Worm (Caenorhabditis elegans) whole organism, L4 larva: Measurements from ENCODE around the gene flp-12.

Experiments
- T26A8.4 ChIP-seq: fragments of 200-800 bp; sonication (Bioruptor generic); IDR thresholded peaks from 2 replicates; pipeline ENCODE4 v1.3.6; 2022; ENCODE audit warnings: missing genetic modification characterization, missing compliant biosample characterization
- Y105C5A.15 ChIP-seq: fragments of 200-800 bp; sonication (Bioruptor generic); IDR thresholded peaks from 2 replicates; pipeline ENCODE4 v1.3.6; 2022; ENCODE audit warnings: missing genetic modification characterization, missing compliant biosample characterization
- Y48G9A.11 ChIP-seq: fragments of 200-800 bp; sonication (Bioruptor generic); IDR thresholded peaks from 2 replicates; pipeline ENCODE4 v1.3.6; 2022; ENCODE audit warnings: missing genetic modification reagents, missing genetic modification characterization, missing compliant biosample characterization
- Y75B8A.6 ChIP-seq: fragments of 200-800 bp; sonication (Bioruptor generic); IDR thresholded peaks from 2 replicates; pipeline ENCODE4 v1.3.6; 2022; ENCODE audit warnings: missing genetic modification reagents, missing genetic modification characterization, missing compliant biosample characterization
- aha-1 ChIP-seq: fragments of 150-350 bp; peaks from one replicate; lab custom pipeline; 2014; ENCODE audit warnings: missing biosample characterization, missing genetic modification characterization
- ceh-28 ChIP-seq: fragments of 150-350 bp; optimal IDR thresholded peaks from 2 replicates; lab custom pipeline; 2014; ENCODE audit warnings: missing biosample characterization, missing genetic modification reagents, missing genetic modification characterization
- ceh-82 ChIP-seq: sonication (generic microtip); optimal IDR thresholded peaks from 2 replicates; lab custom pipeline; 2017; ENCODE audit warnings: missing biosample characterization, missing genetic modification characterization
- ces-1 ChIP-seq: fragments of 150-350 bp; sonication (generic microtip); optimal IDR thresholded peaks from 4 replicates; lab custom pipeline; 2014; ENCODE audit warnings: missing biosample characterization, missing genetic modification reagents, missing genetic modification characterization
- daf-16 ChIP-seq, 3 experiments: sonication (generic microtip); optimal IDR thresholded peaks; 2 replicates each; lab custom pipeline; 2016 to 2017; ENCODE audit warnings: missing genetic modification characterization in 3 of 3, missing genetic modification reagents in 3 of 3, mild to moderate bottlenecking in 2 of 3, missing compliant biosample characterization in 2 of 3, missing biosample characterization in 1 of 3, moderate library complexity in 1 of 3
- dmd-8 ChIP-seq: fragments of 200-800 bp; sonication (Bioruptor generic); IDR thresholded peaks from 2 replicates; pipeline ENCODE4 v1.3.6; 2022; ENCODE audit warnings: missing genetic modification characterization, missing compliant biosample characterization
- dpl-1 ChIP-seq: fragments of 150-350 bp; optimal IDR thresholded peaks from 2 replicates; lab custom pipeline; 2014; ENCODE audit warnings: missing biosample characterization, missing genetic modification reagents, missing genetic modification characterization
- duxl-1 ChIP-seq: sonication (generic microtip); optimal IDR thresholded peaks from 2 replicates; lab custom pipeline; 2016; ENCODE audit warnings: mild to moderate bottlenecking, missing genetic modification characterization, moderate library complexity, missing compliant biosample characterization; ENCODE audit not compliant: poor library complexity
- dve-1 ChIP-seq: sonication (generic microtip); optimal IDR thresholded peaks from 2 replicates; lab custom pipeline; 2017; ENCODE audit warnings: antibody characterized with exemption, mild to moderate bottlenecking, missing genetic modification characterization, missing compliant biosample characterization; ENCODE audit not compliant: insufficient read depth
- egl-43 ChIP-seq: fragments of 200-800 bp; sonication (Bioruptor generic); IDR thresholded peaks from 2 replicates; pipeline ENCODE4 v1.3.6; 2022; ENCODE audit warnings: missing genetic modification reagents, missing genetic modification characterization, missing compliant biosample characterization
- fkh-10 ChIP-seq: fragments of 150-350 bp; optimal IDR thresholded peaks from 2 replicates; lab custom pipeline; 2014; ENCODE audit warnings: missing biosample characterization, missing genetic modification reagents, missing genetic modification characterization
- hlh-11 ChIP-seq: fragments of 200-800 bp; sonication (Bioruptor generic); optimal IDR thresholded peaks from 2 replicates; lab custom pipeline; 2018; ENCODE audit warnings: mild to moderate bottlenecking, missing genetic modification characterization, missing compliant biosample characterization
- hlh-30 ChIP-seq: sonication (generic microtip); optimal IDR thresholded peaks from 2 replicates; lab custom pipeline; 2017; ENCODE audit warnings: antibody characterized with exemption, mild to moderate bottlenecking, missing genetic modification characterization, missing compliant biosample characterization; ENCODE audit not compliant: insufficient read depth
- hmg-1.1 ChIP-seq: fragments of 200-800 bp; sonication (Bioruptor generic); IDR thresholded peaks from 2 replicates; pipeline ENCODE4 v1.3.6; 2022; ENCODE audit warnings: missing genetic modification reagents, missing genetic modification characterization, missing compliant biosample characterization
- lin-13 ChIP-seq: fragments of 150-350 bp; optimal IDR thresholded peaks from 2 replicates; lab custom pipeline; 2014; ENCODE audit warnings: missing biosample characterization, missing genetic modification reagents, missing genetic modification characterization
- lin-38 ChIP-seq: fragments of 200-800 bp; sonication (Bioruptor generic); IDR thresholded peaks from 2 replicates; pipeline ENCODE4 v1.3.6; 2022; ENCODE audit warnings: missing genetic modification reagents, missing genetic modification characterization, missing compliant biosample characterization
- madf-5 ChIP-seq, 2 experiments: fragments of 200-800 bp; sonication (Bioruptor generic); IDR thresholded peaks; 2 replicates each; pipeline ENCODE4 v1.3.6; 2022; ENCODE audit warnings: missing compliant biosample characterization in 2 of 2, missing genetic modification characterization in 2 of 2
- madf-9 ChIP-seq: fragments of 200-800 bp; sonication (Bioruptor generic); conservative IDR thresholded peaks from 2 replicates; pipeline ENCODE4 v1.3.6; 2022; ENCODE audit warnings: missing genetic modification reagents, missing genetic modification characterization, missing compliant biosample characterization
- mdl-1 ChIP-seq, 2 experiments: fragments of 150-350 bp in 1 of 2; sonication (generic microtip) in 1 of 2; optimal IDR thresholded peaks; 2 replicates each; lab custom pipeline; 2014 to 2017; ENCODE audit warnings: missing biosample characterization in 2 of 2, missing genetic modification characterization in 2 of 2
- mdt-29 ChIP-seq: fragments of 200-800 bp; sonication (Bioruptor generic); IDR thresholded peaks from 2 replicates; pipeline ENCODE4 v1.3.6; 2022; ENCODE audit warnings: missing genetic modification reagents, missing genetic modification characterization, missing compliant biosample characterization
- mxl-2 ChIP-seq: fragments of 200-800 bp; sonication (Bioruptor generic); conservative IDR thresholded peaks from 2 replicates; pipeline ENCODE4 v1.3.6; 2022; ENCODE audit warnings: missing genetic modification reagents, missing genetic modification characterization, missing compliant biosample characterization
- mxl-3 ChIP-seq: fragments of 200-800 bp; sonication (Bioruptor generic); optimal IDR thresholded peaks from 2 replicates; lab custom pipeline; 2018; ENCODE audit warnings: mild to moderate bottlenecking, missing genetic modification characterization, missing compliant biosample characterization
- nhr-10 ChIP-seq: fragments of 150-350 bp; optimal IDR thresholded peaks from 2 replicates; lab custom pipeline; 2014; ENCODE audit warnings: missing biosample characterization, missing genetic modification characterization
- nhr-48 ChIP-seq: sonication (generic microtip); optimal IDR thresholded peaks from 2 replicates; lab custom pipeline; 2016; ENCODE audit warnings: mild to moderate bottlenecking, missing genetic modification characterization, missing compliant biosample characterization
- nhr-76 ChIP-seq: fragments of 150-350 bp; optimal IDR thresholded peaks from 2 replicates; lab custom pipeline; 2014; ENCODE audit warnings: missing biosample characterization, missing genetic modification characterization
- php-3 ChIP-seq: fragments of 200-800 bp; sonication (Bioruptor generic); IDR thresholded peaks from 2 replicates; pipeline ENCODE4 v1.3.6; 2022; ENCODE audit warnings: missing genetic modification reagents, missing genetic modification characterization, missing compliant biosample characterization
- set-16 ChIP-seq: fragments of 200-800 bp; sonication (Bioruptor generic); IDR thresholded peaks from 2 replicates; pipeline ENCODE4 v1.3.6; 2022; ENCODE audit warnings: missing genetic modification reagents, missing genetic modification characterization, missing compliant biosample characterization
- snpc-1.2 ChIP-seq: fragments of 200-800 bp; sonication (Bioruptor generic); IDR thresholded peaks from 2 replicates; pipeline ENCODE4 v1.3.6; 2022; ENCODE audit warnings: missing genetic modification reagents, missing genetic modification characterization, missing compliant biosample characterization
- snpc-4 ChIP-seq: fragments of 150-350 bp; optimal IDR thresholded peaks from 2 replicates; lab custom pipeline; 2014; ENCODE audit warnings: missing biosample characterization, missing genetic modification characterization
- spr-1 ChIP-seq: sonication (generic microtip); optimal IDR thresholded peaks from 2 replicates; lab custom pipeline; 2016; ENCODE audit warnings: mild to moderate bottlenecking, missing genetic modification characterization, missing compliant biosample characterization
- unc-62 ChIP-seq, 3 experiments: fragments of 150-350 bp in 1 of 3; sonication (generic microtip); optimal IDR thresholded peaks in 2 of 3; peaks in 1 of 3; 1 replicate in 1 of 3; 2 replicates in 2 of 3; lab custom pipeline; 2014 to 2017; ENCODE audit warnings: missing biosample characterization in 3 of 3, missing genetic modification characterization in 3 of 3, missing genetic modification reagents in 3 of 3, missing genotype in 1 of 3
- ztf-11 ChIP-seq: fragments of 150-350 bp; optimal IDR thresholded peaks from 2 replicates; lab custom pipeline; 2014; ENCODE audit warnings: missing biosample characterization, missing genetic modification characterization

The flp-12 gene

DNA sequence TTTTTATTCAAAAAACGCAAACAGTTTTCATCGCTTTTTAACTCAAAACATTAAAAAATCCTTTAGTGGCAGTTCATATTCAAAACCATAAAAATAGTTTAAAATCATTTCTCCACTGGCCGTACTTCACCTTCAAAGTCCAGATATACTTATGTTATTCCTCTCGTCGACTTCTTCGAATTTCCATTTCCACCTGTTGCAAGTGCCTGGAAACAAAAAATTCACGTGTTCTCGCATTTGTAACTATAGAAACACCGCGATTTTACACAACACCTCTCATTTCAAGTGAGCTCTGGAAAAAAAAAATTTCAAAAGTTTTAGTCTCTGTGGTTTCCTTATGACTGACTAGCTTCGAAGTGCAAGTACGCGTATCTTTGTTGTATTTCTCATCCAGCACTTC, 32.9 kb upstream of the flp-12 start (continued):
- TF ChIP-seq lin-38 = no peak

DNA sequence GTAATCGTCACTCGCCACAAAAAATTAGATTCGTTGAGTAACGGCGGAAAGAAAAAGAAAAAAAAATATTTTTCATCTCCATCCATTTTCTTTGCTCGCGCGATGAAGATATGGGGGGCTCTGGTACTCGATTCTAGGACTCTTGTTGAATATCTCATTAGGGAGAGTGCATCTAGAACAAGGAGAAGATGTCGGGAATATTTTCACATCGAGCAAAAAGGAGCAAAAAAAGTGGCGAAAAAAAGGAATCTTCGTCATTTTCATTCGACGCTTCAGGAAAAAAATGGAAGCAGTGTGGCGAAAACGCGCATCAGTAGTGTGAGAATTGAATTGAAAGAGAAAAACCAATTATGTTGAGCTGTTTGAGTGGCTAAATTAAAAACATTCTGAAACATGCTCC, 31.6 kb upstream of the flp-12 start:
- no peak for TF ChIP-seq mdl-1 (tag; optimal IDR thresholded peaks at IDR 0.05; lab: Kevin White, UChicago)
- no peak for TF ChIP-seq unc-62 (GFP tag; optimal IDR thresholded peaks at IDR 0.05 in 1 of 2; lab: Kevin White, UChicago)
- no peak for TF ChIP-seq unc-62 (tag; optimal IDR thresholded peaks at IDR 0.05; lab: Kevin White, UChicago)
- peak; percentile 71 for TF ChIP-seq ces-1
- no peak for TF ChIP-seq php-3 (GFP tag; lab: Robert Waterston, UW)
- TF ChIP-seq nhr-10 (tag; lab: Kevin White, UChicago) = no peak
- TF ChIP-seq fkh-10 (GFP tag; lab: Kevin White, UChicago) = peak; percentile 71
- no peak for TF ChIP-seq dmd-8
- TF ChIP-seq nhr-48 (tag; lab: Kevin White, UChicago) = no peak
- TF ChIP-seq madf-9 = no peak
- no peak for TF ChIP-seq snpc-1.2 (GFP tag; lab: Robert Waterston, UW)
- TF ChIP-seq mxl-3 (GFP tag; lab: Kevin White, UChicago) = no peak
- TF ChIP-seq Y48G9A.11 = no peak
- TF ChIP-seq dve-1 (tag; lab: Kevin White, UChicago) = no peak
- no peak for TF ChIP-seq madf-5 (GFP tag; IDR thresholded peaks at IDR 0.05; lab: Robert Waterston, UW)
- TF ChIP-seq mxl-2 (GFP tag; lab: Robert Waterston, UW) = no peak
- no peak for TF ChIP-seq mdt-29 (GFP tag; lab: Robert Waterston, UW)
- TF ChIP-seq aha-1 = peak; percentile 56
- TF ChIP-seq daf-16 (GFP tag; optimal IDR thresholded peaks at IDR 0.05; lab: Kevin White, UChicago) = no peak
- no peak for TF ChIP-seq daf-16 (tag; optimal IDR thresholded peaks at IDR 0.05; lab: Kevin White, UChicago)

DNA sequence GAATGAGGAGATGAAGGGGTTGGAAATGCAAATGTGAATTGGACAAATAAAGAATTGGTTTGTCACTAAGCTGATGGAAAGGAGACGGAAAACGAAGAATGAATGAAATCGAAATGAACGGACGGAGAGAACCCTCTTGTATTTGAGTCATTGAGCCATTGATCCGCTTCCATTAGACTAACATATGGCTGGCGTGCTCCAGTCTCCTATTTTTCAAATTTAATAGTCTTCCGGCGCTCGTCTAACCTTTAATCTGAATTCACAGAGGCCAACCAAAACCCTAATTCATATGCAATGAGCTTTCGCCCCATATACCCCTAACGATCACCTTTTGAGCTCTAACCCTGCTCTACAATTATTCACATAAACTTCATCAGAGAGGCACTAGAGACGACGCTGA, 29.9 kb upstream of the flp-12 start, which contains the start of gene C46C11.3:
TSS of gene C46C11.3 (plus strand) at position 301 of the 400 bp plus-strand sequence.
- TF ChIP-seq spr-1 (tag; lab: Kevin White, UChicago) (no peak), ztf-11 (tag; lab: Kevin White, UChicago) (no peak), fkh-10 (GFP tag; lab: Kevin White, UChicago) (no peak), nhr-76 (tag; lab: Kevin White, UChicago) (no peak), hlh-30 (tag; lab: Kevin White, UChicago) (no peak), duxl-1 (no peak), ces-1 (no peak), lin-38 (no peak), ceh-82 (tag; lab: Kevin White, UChicago) (no peak), Y75B8A.6 (GFP tag; lab: Robert Waterston, UW) (no peak), dpl-1 (GFP tag; lab: Kevin White, UChicago) (no peak), lin-13 (GFP tag; lab: Kevin White, UChicago) (no peak), hlh-11 (tag; lab: Kevin White, UChicago) (no peak), dmd-8 (no peak), hmg-1.1 (GFP tag; lab: Robert Waterston, UW) (no peak), ceh-28 (tag; lab: Kevin White, UChicago) (no peak), snpc-4 (tag; lab: Kevin White, UChicago) (no peak), aha-1 (no peak), T26A8.4 (no peak), egl-43 (GFP tag; lab: Robert Waterston, UW) (no peak)

DNA sequence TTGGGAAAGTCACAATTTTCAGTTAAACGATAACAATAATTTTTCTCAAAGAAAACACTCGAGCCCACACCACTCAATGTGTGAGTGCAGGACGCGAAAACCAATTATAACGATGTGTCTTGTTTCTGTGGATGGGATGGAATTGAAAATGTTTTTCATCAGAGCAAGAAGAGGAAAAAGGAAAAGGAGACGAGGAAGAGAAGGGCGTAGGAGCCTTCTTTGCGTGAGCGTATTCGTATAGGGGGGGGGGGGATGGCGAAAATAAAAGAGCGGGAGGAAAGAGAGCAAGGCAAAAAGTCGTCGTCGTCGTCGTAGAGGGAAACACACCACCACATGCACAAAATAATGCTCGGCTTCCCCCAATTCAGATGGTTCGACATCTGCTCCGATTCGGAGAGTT, 27.9 kb upstream of the flp-12 start:
- TF ChIP-seq ceh-28 (tag; lab: Kevin White, UChicago) (no peak), T26A8.4 (no peak), duxl-1 (no peak), set-16 (GFP tag; lab: Robert Waterston, UW) (peak; percentile 38), Y105C5A.15 (GFP tag; lab: Robert Waterston, UW) (no peak), fkh-10 (GFP tag; lab: Kevin White, UChicago) (peak; percentile 46)
